Worm (Caenorhabditis elegans) whole organism, L4 larva: Measurements from ENCODE around the gene F58G1.8.

Experiments used
- F44E2.7 ChIP-seq: fragments of 200-800 bp; sonication (Bioruptor generic); IDR thresholded peaks from 2 replicates; pipeline ENCODE4 v2.1.2; 2022; ENCODE audit warnings: missing genetic modification characterization, missing compliant biosample characterization
- ctbp-1 ChIP-seq: fragments of 200-800 bp; sonication (Bioruptor generic); IDR thresholded peaks from 2 replicates; pipeline ENCODE4 v1.3.6; 2022; ENCODE audit warnings: missing genetic modification reagents, missing genetic modification characterization, missing compliant biosample characterization
- fkh-10 ChIP-seq: fragments of 150-350 bp; optimal IDR thresholded peaks from 2 replicates; lab custom pipeline; 2014; ENCODE audit warnings: missing biosample characterization, missing genetic modification reagents, missing genetic modification characterization
- lin-13 ChIP-seq: fragments of 150-350 bp; optimal IDR thresholded peaks from 2 replicates; lab custom pipeline; 2014; ENCODE audit warnings: missing biosample characterization, missing genetic modification reagents, missing genetic modification characterization
- lin-15B ChIP-seq: fragments of 150-350 bp; sonication (generic microtip); optimal IDR thresholded peaks from 3 replicates; lab custom pipeline; 2014; ENCODE audit warnings: missing biosample characterization, missing genetic modification characterization
- lin-39 ChIP-seq: fragments of 150-350 bp; optimal IDR thresholded peaks from 2 replicates; lab custom pipeline; 2014; ENCODE audit warnings: missing biosample characterization, missing genetic modification reagents, missing genetic modification characterization
- mep-1 ChIP-seq: fragments of 150-350 bp; sonication (generic microtip); optimal IDR thresholded peaks from 3 replicates; lab custom pipeline; 2014; ENCODE audit warnings: missing biosample characterization, missing genetic modification characterization
- nhr-237 ChIP-seq: sonication (generic microtip); optimal IDR thresholded peaks from 2 replicates; lab custom pipeline; 2017; ENCODE audit warnings: missing biosample characterization, missing genetic modification characterization
- nhr-25 ChIP-seq: sonication (generic microtip); optimal IDR thresholded peaks from 2 replicates; lab custom pipeline; 2017; ENCODE audit warnings: missing genetic modification characterization, mild to moderate bottlenecking, missing compliant biosample characterization, antibody characterized with exemption, moderate library complexity, borderline replicate concordance; ENCODE audit not compliant: insufficient read depth
- pha-4 ChIP-seq, 2 experiments: fragments of 150-350 bp in 1 of 2; fragments of 200-800 bp in 1 of 2; sonication (Bioruptor generic) in 1 of 2; IDR thresholded peaks in 1 of 2; optimal IDR thresholded peaks in 1 of 2; 2 replicates each; pipeline versions ENCODE4 v1.3.6 to Lab custom; 2014 to 2022; ENCODE audit warnings: missing genetic modification characterization in 2 of 2, missing genetic modification reagents in 2 of 2, missing biosample characterization in 1 of 2, missing compliant biosample characterization in 1 of 2
- unc-39 ChIP-seq: sonication (generic microtip); optimal IDR thresholded peaks from 2 replicates; lab custom pipeline; 2017; ENCODE audit warnings: missing biosample characterization, missing genetic modification characterization
- unc-62 ChIP-seq, 3 experiments: fragments of 150-350 bp in 1 of 3; sonication (generic microtip); optimal IDR thresholded peaks in 2 of 3; peaks in 1 of 3; 1 replicate in 1 of 3; 2 replicates in 2 of 3; lab custom pipeline; 2014 to 2017; ENCODE audit warnings: missing biosample characterization in 3 of 3, missing genetic modification characterization in 3 of 3, missing genetic modification reagents in 3 of 3, missing genotype in 1 of 3

DNA sequence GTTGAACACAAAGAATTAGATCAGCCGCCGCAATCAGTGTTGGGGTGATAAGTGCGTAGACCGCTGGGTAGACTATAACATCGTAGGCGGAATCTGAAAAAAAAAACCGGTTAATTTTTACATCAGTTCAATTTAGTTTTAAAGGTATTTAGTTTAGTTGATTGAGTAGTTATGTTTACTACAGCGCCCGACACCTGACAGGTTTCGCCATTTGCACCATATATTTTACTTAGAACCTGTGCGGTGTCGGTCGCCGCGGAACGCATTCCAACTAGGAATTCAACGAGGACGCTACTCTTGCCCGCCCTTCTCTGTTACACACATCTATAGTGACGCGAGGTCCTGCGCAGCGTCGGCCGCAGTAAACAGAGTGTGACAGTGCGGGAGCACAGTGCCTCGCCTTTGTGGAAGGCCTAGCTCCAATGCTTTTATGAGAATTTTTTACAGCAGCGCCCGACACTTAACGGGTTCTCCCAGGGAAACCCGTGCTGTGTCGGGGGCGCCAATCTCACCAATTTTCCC is 43.1 kb upstream of the F58G1.8 start:
- TF ChIP-seq nhr-25 (tag; lab: Kevin White, UChicago) (no peak), fkh-10 (GFP tag; lab: Kevin White, UChicago) (no peak), mep-1 (tag; lab: Kevin White, UChicago) (no peak), ctbp-1 (GFP tag; lab: Robert Waterston, UW) (no peak), lin-39 (tag; lab: Kevin White, UChicago) (no peak), lin-15B (tag; lab: Kevin White, UChicago) (no peak), unc-39 (tag; lab: Kevin White, UChicago) (no peak), lin-13 (GFP tag; lab: Kevin White, UChicago) (no peak), nhr-237 (tag; lab: Kevin White, UChicago) (no peak), F44E2.7 (GFP tag; lab: Robert Waterston, UW) (no peak), unc-62 (GFP tag; optimal IDR thresholded peaks at IDR 0.05 in 1 of 2; lab: Kevin White, UChicago) (no peak), unc-62 (tag; optimal IDR thresholded peaks at IDR 0.05; lab: Kevin White, UChicago) (no peak), pha-4 (GFP tag; IDR thresholded peaks at IDR 0.05; lab: Robert Waterston, UW) (no peak), pha-4 (tag; optimal IDR thresholded peaks at IDR 0.05; lab: Kevin White, UChicago) (no peak)
